Worm (Caenorhabditis elegans) whole organism, L2 larva: ENCODE data around the gene kcmf-1.

Experiments
- C34F6.9 ChIP-seq: fragments of 150-350 bp; optimal IDR thresholded peaks from 2 replicates; lab custom pipeline; 2014; ENCODE audit warnings: missing biosample characterization, missing genetic modification characterization
- F13H6.1 ChIP-seq: sonication (generic microtip); optimal IDR thresholded peaks from 2 replicates; lab custom pipeline; 2016; ENCODE audit warnings: missing genetic modification characterization, missing compliant biosample characterization
- R02D3.7 ChIP-seq: fragments of 150-350 bp; optimal IDR thresholded peaks from 2 replicates; lab custom pipeline; 2014; ENCODE audit warnings: missing biosample characterization, missing genetic modification characterization
- ama-1 ChIP-seq: fragments of 150-350 bp; optimal IDR thresholded peaks from 2 replicates; lab custom pipeline; 2018; ENCODE audit warnings: inconsistent platforms
- ceh-82 ChIP-seq: fragments of 150-350 bp; optimal IDR thresholded peaks from 2 replicates; lab custom pipeline; 2014; ENCODE audit warnings: missing biosample characterization, missing genetic modification characterization
- fos-1 ChIP-seq: fragments of 150-350 bp; optimal IDR thresholded peaks from 2 replicates; lab custom pipeline; 2014; ENCODE audit warnings: missing biosample characterization, missing genetic modification characterization
- gmeb-1 ChIP-seq: fragments of 150-350 bp; optimal IDR thresholded peaks from 2 replicates; lab custom pipeline; 2014; ENCODE audit warnings: missing biosample characterization, missing genetic modification characterization
- lin-11 ChIP-seq: fragments of 150-350 bp; sonication (generic microtip); optimal IDR thresholded peaks from 2 replicates; lab custom pipeline; 2014; ENCODE audit warnings: missing biosample characterization, missing genetic modification characterization, inconsistent platforms, mixed read lengths
- lin-13 ChIP-seq: fragments of 150-350 bp; optimal IDR thresholded peaks from 2 replicates; lab custom pipeline; 2014; ENCODE audit warnings: missing biosample characterization, missing genetic modification reagents, missing genetic modification characterization
- lin-39 ChIP-seq: fragments of 150-350 bp; optimal IDR thresholded peaks from 2 replicates; lab custom pipeline; 2014; ENCODE audit warnings: missing biosample characterization, missing genetic modification reagents, missing genetic modification characterization
- lsy-2 ChIP-seq, 2 experiments: fragments of 150-350 bp in 1 of 2; sonication (generic microtip) in 1 of 2; optimal IDR thresholded peaks; 2 replicates each; lab custom pipeline; 2014 to 2017; ENCODE audit warnings: missing biosample characterization in 2 of 2, missing genetic modification characterization in 2 of 2
- unc-55 ChIP-seq: fragments of 150-350 bp; sonication (generic microtip); optimal IDR thresholded peaks from 3 replicates; lab custom pipeline; 2014; ENCODE audit warnings: missing biosample characterization, missing genetic modification reagents, missing genetic modification characterization
- unc-62 ChIP-seq: fragments of 150-350 bp; optimal IDR thresholded peaks from 2 replicates; lab custom pipeline; 2014; ENCODE audit warnings: missing biosample characterization, missing genetic modification reagents, missing genetic modification characterization

- TF ChIP-seq lin-39 (no peak), ceh-82 (tag; lab: Kevin White, UChicago) (no peak), gmeb-1 (no peak), fos-1 (no peak), R02D3.7 (tag; lab: Kevin White, UChicago) (no peak), lsy-2 (tag; optimal IDR thresholded peaks at IDR 0.05; lab: Kevin White, UChicago) (no peak), lin-13 (GFP tag; lab: Kevin White, UChicago) (no peak), lin-11 (tag; lab: Kevin White, UChicago) (no peak), unc-55 (no peak), F13H6.1 (tag; lab: Kevin White, UChicago) (no peak), ama-1 (lab: Kevin White, UChicago) (no peak), unc-62 (no peak), C34F6.9 (no peak)
Observed at ce11 chrIII:7818965-7819364, 10.2 kb upstream of the kcmf-1 start.
